Worm (Caenorhabditis elegans): ENCODE data around the gene C35D10.1.

The C35D10.1 gene

ce11 chrIII:4917960-4918712 lies 38.6 kb downstream of the C35D10.1 start, which contains the start of gene rpb-8 (continued):
- no peak for TF ChIP-seq ama-1 (optimal IDR thresholded peaks at IDR 0.05)
- no peak for TF ChIP-seq ama-1 (GFP tag; optimal IDR thresholded peaks at IDR 0.05)
- peak; percentile 71; the same call in 1 of the 2 replicates for TF ChIP-seq ztf-28 (GFP tag; IDR thresholded peaks at IDR 0.05)
- no peak for TF ChIP-seq bed-2 (GFP tag; IDR thresholded peaks at IDR 0.05)
- no peak for TF ChIP-seq snpc-1.1 (tag; optimal IDR thresholded peaks at IDR 0.05; ENCODE audit: insufficient read depth)
- peak; percentile 13 for TF ChIP-seq lsl-1 (GFP tag; optimal IDR thresholded peaks at IDR 0.05)
- no peak for TF ChIP-seq hlh-12 (tag; optimal IDR thresholded peaks at IDR 0.05)
- TF ChIP-seq ztf-22 (GFP tag; optimal IDR thresholded peaks at IDR 0.05) = no peak
- no peak for TF ChIP-seq die-1 (tag; optimal IDR thresholded peaks at IDR 0.05)
- peak in 1 of 3 experiments; percentile 72 for TF ChIP-seq lin-35 (GFP tag; optimal IDR thresholded peaks at IDR 0.05)
- TF ChIP-seq madf-6 (GFP tag; IDR thresholded peaks at IDR 0.05) = peak; percentile 65; the same call in 1 of the 2 replicates
- peak; percentile 76 for TF ChIP-seq nhr-80 (tag; optimal IDR thresholded peaks at IDR 0.05)
- TF ChIP-seq Y53G8AR.9 (GFP tag; conservative IDR thresholded peaks at IDR 0.05) = no peak
- TF ChIP-seq ztf-26 (tag; optimal IDR thresholded peaks at IDR 0.05) = no peak
- TF ChIP-seq lin-54 (GFP tag; optimal IDR thresholded peaks at IDR 0.05) = peak; percentile 87
- TF ChIP-seq mcd-1 (GFP tag; IDR thresholded peaks at IDR 0.05) = 0 out of 2 replicates have a peak, but pooled peaks have one; percentile 30
- TF ChIP-seq repo-1 (tag; optimal IDR thresholded peaks at IDR 0.05) = no peak
- peak; percentile 50 for TF ChIP-seq attf-5 (GFP tag; optimal IDR thresholded peaks at IDR 0.05)
- TF ChIP-seq F33H1.4 (GFP tag; IDR thresholded peaks at IDR 0.05) = peak; percentile 83
- no peak for TF ChIP-seq athp-1 (tag; optimal IDR thresholded peaks at IDR 0.05)
- TF ChIP-seq hsf-1 (GFP tag; IDR thresholded peaks at IDR 0.05) = no peak
- no peak for TF ChIP-seq Y79H2A.3 (GFP tag; conservative IDR thresholded peaks at IDR 0.05)
- TF ChIP-seq F23B12.7 (tag; optimal IDR thresholded peaks at IDR 0.05; ENCODE audit: insufficient read depth) = peak; percentile 52
- TF ChIP-seq B0019.2 (GFP tag; conservative IDR thresholded peaks at IDR 0.05) = no peak
- TF ChIP-seq nfya-2 (GFP tag; IDR thresholded peaks at IDR 0.05) = no peak
- TF ChIP-seq F39B2.1 (GFP tag; IDR thresholded peaks at IDR 0.05) = no peak
- TF ChIP-seq hlh-26 (GFP tag; conservative IDR thresholded peaks at IDR 0.05) = no peak
- no peak for TF ChIP-seq nfya-1 (tag; optimal IDR thresholded peaks at IDR 0.05; ENCODE audit: borderline replicate concordance, insufficient read depth)
- no peak for TF ChIP-seq F55B11.4 (tag; optimal IDR thresholded peaks at IDR 0.05; ENCODE audit: borderline replicate concordance, insufficient read depth)
- no peak for TF ChIP-seq Y95B8A.8 (GFP tag; IDR thresholded peaks at IDR 0.05)
- no peak for TF ChIP-seq snpc-4 (GFP tag; optimal IDR thresholded peaks at IDR 0.05)
- TF ChIP-seq snpc-4 (tag; optimal IDR thresholded peaks at IDR 0.05) = no peak
- no peak for TF ChIP-seq dox-1 (GFP tag; IDR thresholded peaks at IDR 0.05)
- TF ChIP-seq let-526 (GFP tag; IDR thresholded peaks at IDR 0.05) = no peak
- no peak for TF ChIP-seq ekl-4 (GFP tag; IDR thresholded peaks at IDR 0.05)
- TF ChIP-seq dpl-1 (GFP tag; optimal IDR thresholded peaks at IDR 0.05) = peak; percentile 78
- TF ChIP-seq ceh-79 (tag; optimal IDR thresholded peaks at IDR 0.05) = no peak

- TF ChIP-seq hrde-1 (tag; optimal IDR thresholded peaks at IDR 0.05; ENCODE audit: borderline replicate concordance) (no peak), ztf-6 (GFP tag; IDR thresholded peaks at IDR 0.05) (no peak), F10E7.11 (tag; optimal IDR thresholded peaks at IDR 0.05) (no peak), aptf-3 (GFP tag; IDR thresholded peaks at IDR 0.05) (no peak), chd-7 (tag; optimal IDR thresholded peaks at IDR 0.05) (no peak), athp-1 (tag; optimal IDR thresholded peaks at IDR 0.05) (no peak), let-607 (tag; optimal IDR thresholded peaks at IDR 0.05) (no peak), nhr-80 (tag; optimal IDR thresholded peaks at IDR 0.05) (no peak), D2030.7 (GFP tag; IDR thresholded peaks at IDR 0.05) (no peak), hmg-20 (GFP tag; IDR thresholded peaks at IDR 0.05) (no peak), lin-54 (GFP tag; optimal IDR thresholded peaks at IDR 0.05) (no peak), ztf-28 (GFP tag; IDR thresholded peaks at IDR 0.05) (no peak), C06A6.2 (GFP tag; conservative IDR thresholded peaks at IDR 0.05) (no peak), rpc-1 (optimal IDR thresholded peaks at IDR 0.05) (no peak), rpc-1 (tag; optimal IDR thresholded peaks at IDR 0.05) (no peak), B0019.2 (GFP tag; conservative IDR thresholded peaks at IDR 0.05) (no peak), hsf-1 (GFP tag; IDR thresholded peaks at IDR 0.05) (no peak)
Measured at ce11 chrIII:4918906-4919305, 39.4 kb downstream of the C35D10.1 start.
